Fruit fly (Drosophila melanogaster) whole organism, wandering third instar larva: ENCODE measurements around the gene mRpL16.
A peak's percentile ranks its signal among the peaks of the same experiment; 100 is the strongest.

Experiments used
- Abd-B ChIP-seq: fragments of >200 bp; optimal IDR thresholded peaks from 2 replicates; lab custom pipeline; 2017; ENCODE audit warnings: missing biosample characterization, missing genetic modification characterization
- CG32264 ChIP-seq: fragments of 200-800 bp; sonication (Bioruptor generic); optimal IDR thresholded peaks from 2 replicates; lab custom pipeline; 2016; ENCODE audit warnings: missing biosample characterization, missing genetic modification characterization
- CG9705 ChIP-seq: fragments of 200-800 bp; sonication (Bioruptor generic); optimal IDR thresholded peaks from 2 replicates; lab custom pipeline; 2018; ENCODE audit warnings: missing biosample characterization, mild to moderate bottlenecking, missing genetic modification characterization
- CrebA ChIP-seq: fragments of 200-800 bp; sonication (Bioruptor generic); optimal IDR thresholded peaks from 2 replicates; lab custom pipeline; 2016; ENCODE audit warnings: missing biosample characterization, mild to moderate bottlenecking, missing genetic modification characterization, borderline replicate concordance
- Dfd ChIP-seq: fragments of >200 bp; optimal IDR thresholded peaks from 2 replicates; lab custom pipeline; 2017; ENCODE audit warnings: missing biosample characterization, missing genetic modification characterization
- Dif ChIP-seq: fragments of 200-275, 200-300 bp; sonication (Bioruptor generic); optimal IDR thresholded peaks from 2 replicates; lab custom pipeline; 2018; ENCODE audit warnings: missing biosample characterization, missing genetic modification characterization; ENCODE audit not compliant: partially characterized antibody
- GATAd ChIP-seq: sonication (Bioruptor generic); optimal IDR thresholded peaks from 2 replicates; lab custom pipeline; 2016; ENCODE audit warnings: missing biosample characterization, missing genetic modification characterization
- HLH106 ChIP-seq: fragments of 200-800 bp; optimal IDR thresholded peaks from 3 replicates; lab custom pipeline; 2019; ENCODE audit warnings: missing biosample characterization, mild to moderate bottlenecking, missing genetic modification characterization, moderate library complexity
- Hnf4 ChIP-seq: fragments of 200-800 bp; sonication (Bioruptor generic); optimal IDR thresholded peaks from 2 replicates; lab custom pipeline; 2016; ENCODE audit warnings: missing biosample characterization, mild to moderate bottlenecking, missing genetic modification characterization
- Hr78 ChIP-seq: fragments of >200 bp; optimal IDR thresholded peaks from 2 replicates; lab custom pipeline; 2017; ENCODE audit warnings: missing biosample characterization, missing genetic modification characterization
- Hr83 ChIP-seq: fragments of 200-300 bp; sonication (Bioruptor generic); optimal IDR thresholded peaks from 2 replicates; lab custom pipeline; 2016; ENCODE audit warnings: missing biosample characterization, mild to moderate bottlenecking, missing genetic modification characterization, moderate library complexity; ENCODE audit not compliant: poor library complexity, severe bottlenecking
- Jra ChIP-seq: sonication (Bioruptor generic); optimal IDR thresholded peaks from 2 replicates; lab custom pipeline; 2016; ENCODE audit warnings: missing biosample characterization, missing genetic modification characterization
- Mio ChIP-seq: sonication (Bioruptor generic); optimal IDR thresholded peaks from 2 replicates; lab custom pipeline; 2016; ENCODE audit warnings: missing biosample characterization, missing genetic modification characterization
- Myc ChIP-seq: fragments of >200 bp; optimal IDR thresholded peaks from 2 replicates; lab custom pipeline; 2017
- N ChIP-seq: fragments of >200 bp; optimal IDR thresholded peaks from 2 replicates; lab custom pipeline; 2018; ENCODE audit warnings: missing biosample characterization, missing external identifiers, missing genetic modification characterization
- OdsH ChIP-seq: fragments of 200-800 bp; sonication (Bioruptor generic); optimal IDR thresholded peaks from 2 replicates; lab custom pipeline; 2016; ENCODE audit warnings: missing biosample characterization, mild to moderate bottlenecking, missing genetic modification characterization
- Rel ChIP-seq, 2 experiments: fragments of 200-800 bp; sonication (Bioruptor generic) in 1 of 2; optimal IDR thresholded peaks; 2 replicates in 1 of 2; 3 replicates in 1 of 2; lab custom pipeline; 2016 to 2019; ENCODE audit warnings: mild to moderate bottlenecking in 2 of 2, missing biosample characterization in 2 of 2, missing genetic modification characterization in 2 of 2, moderate library complexity in 1 of 2
- Sp1 ChIP-seq: fragments of 200-800 bp; sonication (Bioruptor generic); optimal IDR thresholded peaks from 3 replicates; lab custom pipeline; 2019; ENCODE audit warnings: missing biosample characterization, mild to moderate bottlenecking, missing genetic modification characterization, moderate library complexity
- Vsx2 ChIP-seq: fragments of 200-300, 225-300 bp; sonication (Bioruptor generic); optimal IDR thresholded peaks from 2 replicates; lab custom pipeline; 2018; ENCODE audit warnings: missing biosample characterization, missing genetic modification characterization; ENCODE audit not compliant: partially characterized antibody
- br ChIP-seq: fragments of 200-800 bp; sonication (Bioruptor generic); optimal IDR thresholded peaks from 2 replicates; lab custom pipeline; 2016; ENCODE audit warnings: missing biosample characterization, missing genetic modification characterization
- brk ChIP-seq: fragments of 200-800 bp; sonication (Bioruptor generic); optimal IDR thresholded peaks from 2 replicates; lab custom pipeline; 2016; ENCODE audit warnings: missing biosample characterization, mild to moderate bottlenecking, missing genetic modification characterization
- dl ChIP-seq, 2 experiments: fragments of 175-275, 200-275 bp in 1 of 2; fragments of 200-275 bp in 1 of 2; sonication (Bioruptor generic); optimal IDR thresholded peaks; lab custom pipeline; 2018; ENCODE audit warnings: mild to moderate bottlenecking in 2 of 2, missing biosample characterization in 2 of 2, missing genetic modification characterization in 2 of 2, moderate library complexity in 2 of 2; ENCODE audit not compliant: partially characterized antibody in 2 of 2, insufficient read depth in 1 of 2
- dmrt93B ChIP-seq: fragments of 200-800 bp; sonication (Bioruptor generic); optimal IDR thresholded peaks from 2 replicates; lab custom pipeline; 2018; ENCODE audit warnings: missing biosample characterization, mild to moderate bottlenecking, missing genetic modification characterization
- dsf ChIP-seq: sonication (Bioruptor generic); optimal IDR thresholded peaks from 2 replicates; lab custom pipeline; 2016; ENCODE audit warnings: missing biosample characterization, missing genetic modification characterization, borderline replicate concordance
- ey ChIP-seq: fragments of 200-800 bp; sonication (Bioruptor generic); optimal IDR thresholded peaks from 2 replicates; lab custom pipeline; 2016; ENCODE audit warnings: missing biosample characterization, missing genetic modification characterization
- foxo ChIP-seq, 2 experiments: fragments of 200-800 bp; sonication (Bioruptor generic); optimal IDR thresholded peaks; 2 replicates in 1 of 2; 3 replicates in 1 of 2; lab custom pipeline; 2016 to 2017; ENCODE audit warnings: missing biosample characterization in 2 of 2, missing genetic modification characterization in 2 of 2
- fru ChIP-seq: fragments of 200-800 bp; sonication (Bioruptor generic); optimal IDR thresholded peaks from 3 replicates; lab custom pipeline; 2016; ENCODE audit warnings: missing biosample characterization, mild to moderate bottlenecking, missing genetic modification characterization
- h ChIP-seq: fragments of 200-800 bp; sonication (Bioruptor generic); optimal IDR thresholded peaks from 3 replicates; lab custom pipeline; 2016; ENCODE audit warnings: missing biosample characterization, mild to moderate bottlenecking, missing genetic modification characterization
- jim ChIP-seq: fragments of 175-275, 200-325 bp; sonication (Bioruptor generic); optimal IDR thresholded peaks from 2 replicates; lab custom pipeline; 2016; ENCODE audit warnings: missing biosample characterization, mild to moderate bottlenecking, missing genetic modification characterization
- lola ChIP-seq: fragments of >200 bp; optimal IDR thresholded peaks from 2 replicates; lab custom pipeline; 2017; ENCODE audit warnings: missing biosample characterization, missing genetic modification characterization
- pan ChIP-seq: fragments of >200 bp; optimal IDR thresholded peaks from 2 replicates; lab custom pipeline; 2017
- psq ChIP-seq: fragments of 200-800 bp; sonication (Bioruptor generic); optimal IDR thresholded peaks from 3 replicates; lab custom pipeline; 2017; ENCODE audit warnings: missing biosample characterization, mild to moderate bottlenecking, missing genetic modification characterization, moderate library complexity
- rgr ChIP-seq: fragments of 200-800 bp; sonication (Bioruptor generic); optimal IDR thresholded peaks from 3 replicates; lab custom pipeline; 2016; ENCODE audit warnings: missing biosample characterization, mild to moderate bottlenecking, missing genetic modification characterization
- sage ChIP-seq: fragments of 200-800 bp; sonication (Bioruptor generic); optimal IDR thresholded peaks from 2 replicates; lab custom pipeline; 2016; ENCODE audit warnings: missing biosample characterization, mild to moderate bottlenecking, missing genetic modification characterization
- sv ChIP-seq: fragments of 200-800 bp; sonication (Bioruptor generic); optimal IDR thresholded peaks from 3 replicates; lab custom pipeline; 2016; ENCODE audit warnings: missing biosample characterization, missing genetic modification characterization
- tai ChIP-seq: sonication (Bioruptor generic); optimal IDR thresholded peaks from 2 replicates; lab custom pipeline; 2016; ENCODE audit warnings: missing biosample characterization, missing genetic modification characterization
- usp ChIP-seq: fragments of >200 bp; optimal IDR thresholded peaks from 2 replicates; lab custom pipeline; 2017; ENCODE audit warnings: missing biosample characterization, missing genetic modification characterization
- woc ChIP-seq: sonication (Bioruptor generic); optimal IDR thresholded peaks from 2 replicates; lab custom pipeline; 2016; ENCODE audit warnings: missing biosample characterization, mild to moderate bottlenecking, missing genetic modification characterization

mRpL16 gene

dm6 chrX:1879606-1880110 is 10.4 kb upstream of the mRpL16 start, which contains the start of gene CG14818:
Gene CG14818, minus strand, starts transcription at chrX:1879774.
- TF ChIP-seq lola (GFP tag; lab: Kevin White, UChicago) (no peak), h (GFP tag; lab: Kevin White, UChicago) (peak; percentile 66), sv (GFP tag; lab: Kevin White, UChicago) (peak; percentile 47), Dif (GFP tag; lab: Kevin White, UChicago) (no peak), CG9705 (GFP tag; lab: Kevin White, UChicago) (peak; percentile 45), Vsx2 (GFP tag; lab: Kevin White, UChicago) (no peak), Sp1 (GFP tag; lab: Kevin White, UChicago) (peak; percentile 56), br (peak; percentile 30), psq (GFP tag; lab: Kevin White, UChicago) (peak; percentile 15), fru (GFP tag; lab: Kevin White, UChicago) (peak; percentile 46), GATAd (GFP tag; lab: Kevin White, UChicago) (no peak), dmrt93B (no peak), pan (no peak), foxo (GFP tag; optimal IDR thresholded peaks at IDR 0.05; lab: Kevin White, UChicago) (peak in 1 of 2 experiments; percentile 67), brk (GFP tag; lab: Kevin White, UChicago) (no peak), OdsH (GFP tag; lab: Kevin White, UChicago) (peak; percentile 14), Jra (GFP tag; lab: Kevin White, UChicago) (no peak), woc (GFP tag; lab: Kevin White, UChicago) (no peak), Dfd (GFP tag; lab: Kevin White, UChicago) (no peak), N (GFP tag; lab: Kevin White, UChicago) (no peak), jim (no peak), CG32264 (GFP tag; lab: Kevin White, UChicago) (no peak), sage (GFP tag; lab: Kevin White, UChicago) (no peak), Rel (GFP tag; optimal IDR thresholded peaks at IDR 0.05; lab: Kevin White, UChicago) (no peak), Rel (tag; optimal IDR thresholded peaks at IDR 0.05; lab: Kevin White, UChicago) (peak; percentile 58), Hnf4 (GFP tag; lab: Kevin White, UChicago) (no peak), tai (GFP tag; lab: Kevin White, UChicago) (no peak), usp (GFP tag; lab: Kevin White, UChicago) (no peak), Myc (lab: Kevin White, UChicago) (no peak), ey (GFP tag; lab: Kevin White, UChicago) (peak; percentile 59), CrebA (GFP tag; lab: Kevin White, UChicago) (no peak), HLH106 (peak; percentile 61), dsf (GFP tag; lab: Kevin White, UChicago) (no peak), rgr (GFP tag; lab: Kevin White, UChicago) (peak; percentile 66), dl (GFP tag; optimal IDR thresholded peaks at IDR 0.05; lab: Kevin White, UChicago; ENCODE audit: insufficient read depth in 1 of 2, partially characterized antibody in 2 of 2) (no peak), Mio (no peak), Hr78 (no peak), Hr83 (no peak), Abd-B (GFP tag; lab: Kevin White, UChicago) (no peak)
- TF ChIP-seq, all 38 proteins: peak for 13

dm6 chrX:1880139-1880556 is 9.9 kb upstream of the mRpL16 start, which contains the start of gene Coa8:
Gene Coa8, plus strand, starts transcription at chrX:1880282.
- TF ChIP-seq Hr78: no peak
- peak; percentile 32 for TF ChIP-seq h (GFP tag; lab: Kevin White, UChicago)
- TF ChIP-seq psq (GFP tag; lab: Kevin White, UChicago): no peak
- TF ChIP-seq OdsH (GFP tag; lab: Kevin White, UChicago): no peak
- peak; percentile 41 for TF ChIP-seq rgr (GFP tag; lab: Kevin White, UChicago)
- TF ChIP-seq Myc (lab: Kevin White, UChicago): no peak
- no peak for TF ChIP-seq N (GFP tag; lab: Kevin White, UChicago)
- no peak for TF ChIP-seq pan
- no peak for TF ChIP-seq sv (GFP tag; lab: Kevin White, UChicago)
- no peak for TF ChIP-seq Rel (GFP tag; optimal IDR thresholded peaks at IDR 0.05; lab: Kevin White, UChicago)
- no peak for TF ChIP-seq Rel (tag; optimal IDR thresholded peaks at IDR 0.05; lab: Kevin White, UChicago)
- TF ChIP-seq Sp1 (GFP tag; lab: Kevin White, UChicago): peak; percentile 34
- TF ChIP-seq dsf (GFP tag; lab: Kevin White, UChicago): no peak
- TF ChIP-seq br: peak; percentile 34
- TF ChIP-seq Abd-B (GFP tag; lab: Kevin White, UChicago): no peak
- TF ChIP-seq ey (GFP tag; lab: Kevin White, UChicago): peak; percentile 18
- peak; percentile 51 for TF ChIP-seq fru (GFP tag; lab: Kevin White, UChicago)
- TF ChIP-seq CrebA (GFP tag; lab: Kevin White, UChicago): no peak
- no peak for TF ChIP-seq dmrt93B
- TF ChIP-seq GATAd (GFP tag; lab: Kevin White, UChicago): no peak
- TF ChIP-seq brk (GFP tag; lab: Kevin White, UChicago): no peak
- no peak for TF ChIP-seq CG32264 (GFP tag; lab: Kevin White, UChicago)
- TF ChIP-seq Vsx2 (GFP tag; lab: Kevin White, UChicago): no peak
- peak; percentile 17 for TF ChIP-seq woc (GFP tag; lab: Kevin White, UChicago)
- TF ChIP-seq Hnf4 (GFP tag; lab: Kevin White, UChicago): no peak
- peak; percentile 53 for TF ChIP-seq HLH106
- TF ChIP-seq jim: no peak
- no peak for TF ChIP-seq Mio
- TF ChIP-seq usp (GFP tag; lab: Kevin White, UChicago): no peak
- no peak for TF ChIP-seq Jra (GFP tag; lab: Kevin White, UChicago)
- TF ChIP-seq foxo (GFP tag; optimal IDR thresholded peaks at IDR 0.05; lab: Kevin White, UChicago): peak in 1 of 2 experiments; percentile 50
- no peak for TF ChIP-seq lola (GFP tag; lab: Kevin White, UChicago)
- TF ChIP-seq dl (GFP tag; optimal IDR thresholded peaks at IDR 0.05; lab: Kevin White, UChicago; ENCODE audit: insufficient read depth in 1 of 2, partially characterized antibody in 2 of 2): no peak
- no peak for TF ChIP-seq sage (GFP tag; lab: Kevin White, UChicago)
- TF ChIP-seq tai (GFP tag; lab: Kevin White, UChicago): no peak
- TF ChIP-seq Dif (GFP tag; lab: Kevin White, UChicago): no peak
- peak; percentile 7 for TF ChIP-seq CG9705 (GFP tag; lab: Kevin White, UChicago)
- TF ChIP-seq Hr83: no peak
- no peak for TF ChIP-seq Dfd (GFP tag; lab: Kevin White, UChicago)
- TF ChIP-seq, all 38 proteins: peak for 10
